Worm (Caenorhabditis elegans): ENCODE data around the gene K08B12.3.

DNA sequence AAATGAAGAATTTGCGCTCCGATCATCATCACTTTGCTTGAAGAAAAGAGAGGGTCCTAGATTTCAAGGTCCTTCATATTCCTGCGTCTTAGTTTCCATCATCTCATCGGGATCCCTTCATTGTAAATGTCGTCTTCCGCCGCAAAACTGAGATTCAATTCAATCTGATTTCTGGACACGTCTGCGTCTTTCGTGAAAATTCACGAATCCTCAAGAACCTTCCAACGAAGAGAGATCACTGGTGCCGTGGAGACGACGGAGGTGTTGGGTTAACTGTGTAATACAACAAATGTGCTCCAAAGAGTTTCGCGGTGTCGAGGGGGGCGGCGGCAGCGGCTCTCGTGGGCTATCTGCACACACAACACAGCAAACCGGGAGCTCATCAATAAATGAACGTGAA lies 30.9 kb upstream of the K08B12.3 start:
- no peak for TF ChIP-seq nhr-77 (tag; optimal IDR thresholded peaks at IDR 0.05)
- TF ChIP-seq ceh-20 (GFP tag; IDR thresholded peaks at IDR 0.05), result no peak; the same call in 1 of the 2 replicates
